Worm (Caenorhabditis elegans) whole organism, L2 larva: ENCODE data around the gene dhs-29.

ENCODE experiments used
- C34F6.9 ChIP-seq: fragments of 150-350 bp; optimal IDR thresholded peaks from 2 replicates; lab custom pipeline; 2014; ENCODE audit warnings: missing biosample characterization, missing genetic modification characterization
- Y55F3AM.14 ChIP-seq: fragments of 200-800 bp; sonication (Bioruptor generic); optimal IDR thresholded peaks from 2 replicates; lab custom pipeline; 2018; ENCODE audit warnings: mild to moderate bottlenecking, missing genetic modification characterization, missing compliant biosample characterization
- ZK546.5 ChIP-seq: sonication (generic microtip); optimal IDR thresholded peaks from 2 replicates; lab custom pipeline; 2017; ENCODE audit warnings: missing biosample characterization, missing genetic modification characterization
- alr-1 ChIP-seq: fragments of 150-350 bp; optimal IDR thresholded peaks from 2 replicates; lab custom pipeline; 2014; ENCODE audit warnings: missing biosample characterization, missing genetic modification characterization
- blmp-1 ChIP-seq: sonication (generic microtip); optimal IDR thresholded peaks from 2 replicates; lab custom pipeline; 2017; ENCODE audit warnings: missing genetic modification characterization, mild to moderate bottlenecking, missing compliant biosample characterization, antibody characterized with exemption, moderate library complexity; ENCODE audit not compliant: insufficient read depth
- ceh-16 ChIP-seq: fragments of 150-350 bp; optimal IDR thresholded peaks from 2 replicates; lab custom pipeline; 2014; ENCODE audit warnings: missing biosample characterization, missing genetic modification characterization
- dmd-4 ChIP-seq: sonication (generic microtip); optimal IDR thresholded peaks from 2 replicates; lab custom pipeline; 2017; ENCODE audit warnings: missing biosample characterization, missing genetic modification characterization
- elt-1 ChIP-seq: fragments of 150-350 bp; optimal IDR thresholded peaks from 2 replicates; lab custom pipeline; 2014; ENCODE audit warnings: missing biosample characterization, missing genetic modification characterization
- elt-3 ChIP-seq: sonication (generic microtip); optimal IDR thresholded peaks from 2 replicates; lab custom pipeline; 2017; ENCODE audit warnings: missing biosample characterization, missing genetic modification characterization
- fos-1 ChIP-seq: fragments of 150-350 bp; optimal IDR thresholded peaks from 2 replicates; lab custom pipeline; 2014; ENCODE audit warnings: missing biosample characterization, missing genetic modification characterization
- gmeb-1 ChIP-seq: fragments of 150-350 bp; optimal IDR thresholded peaks from 2 replicates; lab custom pipeline; 2014; ENCODE audit warnings: missing biosample characterization, missing genetic modification characterization
- lin-11 ChIP-seq: fragments of 150-350 bp; sonication (generic microtip); optimal IDR thresholded peaks from 2 replicates; lab custom pipeline; 2014; ENCODE audit warnings: missing biosample characterization, missing genetic modification characterization, inconsistent platforms, mixed read lengths
- lin-39 ChIP-seq: fragments of 150-350 bp; optimal IDR thresholded peaks from 2 replicates; lab custom pipeline; 2014; ENCODE audit warnings: missing biosample characterization, missing genetic modification reagents, missing genetic modification characterization
- mbf-1 ChIP-seq: sonication (generic microtip); optimal IDR thresholded peaks from 2 replicates; lab custom pipeline; 2017; ENCODE audit warnings: missing biosample characterization, missing genetic modification characterization
- mdl-1 ChIP-seq, 2 experiments: fragments of 150-350 bp in 1 of 2; sonication (generic microtip) in 1 of 2; optimal IDR thresholded peaks; 2 replicates each; lab custom pipeline; 2017; ENCODE audit warnings: missing biosample characterization in 2 of 2, missing genetic modification characterization in 2 of 2
- nhr-12 ChIP-seq: fragments of 150-350 bp; optimal IDR thresholded peaks from 2 replicates; lab custom pipeline; 2014; ENCODE audit warnings: missing biosample characterization, missing genetic modification characterization
- nhr-23 ChIP-seq: fragments of 150-350 bp; optimal IDR thresholded peaks from 2 replicates; lab custom pipeline; 2014; ENCODE audit warnings: missing biosample characterization, missing genetic modification reagents, missing genetic modification characterization
- nhr-237 ChIP-seq: fragments of 150-350 bp; optimal IDR thresholded peaks from 2 replicates; lab custom pipeline; 2014; ENCODE audit warnings: missing biosample characterization, missing genetic modification characterization
- nhr-25 ChIP-seq: fragments of 150-350 bp; sonication (generic microtip); optimal IDR thresholded peaks from 3 replicates; lab custom pipeline; 2014; ENCODE audit warnings: missing biosample characterization, missing genetic modification characterization
- nhr-77 ChIP-seq: fragments of 150-350 bp; optimal IDR thresholded peaks from 2 replicates; lab custom pipeline; 2014; ENCODE audit warnings: missing biosample characterization, missing genetic modification characterization
- sma-3 ChIP-seq: sonication (generic microtip); optimal IDR thresholded peaks from 2 replicates; lab custom pipeline; 2016; ENCODE audit warnings: missing genetic modification reagents, missing genetic modification characterization, missing compliant biosample characterization
- sma-9 ChIP-seq, 2 experiments: fragments of 150-350 bp in 1 of 2; sonication (generic microtip) in 1 of 2; optimal IDR thresholded peaks; 2 replicates each; lab custom pipeline; 2014 to 2016; ENCODE audit warnings: missing genetic modification characterization in 2 of 2, mild to moderate bottlenecking in 1 of 2, missing biosample characterization in 1 of 2, missing compliant biosample characterization in 1 of 2, missing genetic modification reagents in 1 of 2, moderate library complexity in 1 of 2
- snpc-4 ChIP-seq: fragments of 150-350 bp; optimal IDR thresholded peaks from 2 replicates; lab custom pipeline; 2014; ENCODE audit warnings: missing biosample characterization, missing genetic modification characterization
- unc-55 ChIP-seq: fragments of 150-350 bp; sonication (generic microtip); optimal IDR thresholded peaks from 3 replicates; lab custom pipeline; 2014; ENCODE audit warnings: missing biosample characterization, missing genetic modification reagents, missing genetic modification characterization
- unc-62 ChIP-seq: fragments of 150-350 bp; optimal IDR thresholded peaks from 2 replicates; lab custom pipeline; 2014; ENCODE audit warnings: missing biosample characterization, missing genetic modification reagents, missing genetic modification characterization
- ztf-1 ChIP-seq: fragments of 200-800 bp; sonication (Bioruptor generic); conservative IDR thresholded peaks from 2 replicates; pipeline ENCODE4 v1.3.6; 2022; ENCODE audit warnings: missing genetic modification characterization, missing compliant biosample characterization

The dhs-29 gene

DNA sequence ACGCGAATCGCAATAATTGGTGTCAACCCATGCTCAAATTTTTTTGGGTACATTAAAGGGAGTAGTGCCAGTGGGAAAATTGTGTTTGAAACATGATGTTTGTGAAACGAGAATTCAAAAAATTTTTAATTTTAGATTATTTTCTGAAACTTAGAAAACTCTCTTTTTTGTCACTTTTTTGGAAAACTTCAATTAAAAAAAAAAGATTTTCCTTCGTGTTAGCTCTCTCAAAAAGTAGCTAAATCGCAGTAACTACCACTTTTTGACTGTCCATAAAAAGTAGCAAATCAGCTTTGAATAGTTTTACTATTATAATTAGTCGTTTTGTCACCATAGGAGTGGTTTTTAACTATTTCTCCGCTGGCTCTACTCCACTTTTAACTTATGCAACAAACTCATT is 24.3 kb downstream of the dhs-29 start:
- TF ChIP-seq nhr-12 (tag; lab: Kevin White, UChicago) (no peak), fos-1 (tag; lab: Kevin White, UChicago) (no peak), ZK546.5 (tag; lab: Kevin White, UChicago) (no peak), lin-11 (tag; lab: Kevin White, UChicago) (no peak), alr-1 (tag; lab: Kevin White, UChicago) (no peak), nhr-77 (tag; lab: Kevin White, UChicago) (no peak), lin-39 (no peak)

DNA sequence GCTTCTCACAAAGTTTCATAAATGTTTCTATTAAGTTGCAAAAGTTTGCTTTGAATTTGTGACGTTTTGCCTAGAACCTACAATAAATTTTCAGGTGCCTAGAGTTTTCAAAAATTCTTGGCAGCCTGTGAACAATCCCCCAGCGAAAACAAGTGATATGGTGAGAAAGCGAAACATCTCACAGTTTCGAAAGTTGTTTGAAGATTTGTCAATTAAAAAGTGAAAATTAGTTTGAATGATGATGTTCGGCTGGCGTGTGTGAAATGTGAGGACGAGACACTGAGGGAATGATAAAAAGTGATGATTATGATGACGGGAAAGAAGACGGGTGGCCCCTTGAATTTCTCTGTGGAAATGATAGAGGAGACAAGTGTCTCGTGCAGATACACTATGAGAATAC is 25.9 kb downstream of the dhs-29 start:
- TF ChIP-seq blmp-1 (tag; lab: Kevin White, UChicago) (peak; percentile 10), lin-11 (tag; lab: Kevin White, UChicago) (no peak)

ce11 chrX:7636037-7636436 is 28.7 kb downstream of the dhs-29 start:
- TF ChIP-seq ztf-1 (GFP tag; lab: Robert Waterston, UW) (no peak), dmd-4 (tag; lab: Kevin White, UChicago) (no peak), nhr-12 (tag; lab: Kevin White, UChicago) (no peak), unc-62 (no peak), nhr-23 (no peak), snpc-4 (tag; lab: Kevin White, UChicago) (no peak), elt-1 (no peak), mbf-1 (tag; lab: Kevin White, UChicago) (no peak), gmeb-1 (tag; lab: Kevin White, UChicago) (no peak), sma-3 (GFP tag; lab: Kevin White, UChicago) (no peak), mdl-1 (tag; optimal IDR thresholded peaks at IDR 0.05; lab: Kevin White, UChicago) (no peak), unc-55 (no peak), Y55F3AM.14 (GFP tag; lab: Kevin White, UChicago) (no peak), nhr-25 (tag; lab: Kevin White, UChicago) (no peak), sma-9 (GFP tag; optimal IDR thresholded peaks at IDR 0.05; lab: Kevin White, UChicago) (no peak), sma-9 (tag; optimal IDR thresholded peaks at IDR 0.05; lab: Kevin White, UChicago) (no peak), elt-3 (tag; lab: Kevin White, UChicago) (no peak)

DNA sequence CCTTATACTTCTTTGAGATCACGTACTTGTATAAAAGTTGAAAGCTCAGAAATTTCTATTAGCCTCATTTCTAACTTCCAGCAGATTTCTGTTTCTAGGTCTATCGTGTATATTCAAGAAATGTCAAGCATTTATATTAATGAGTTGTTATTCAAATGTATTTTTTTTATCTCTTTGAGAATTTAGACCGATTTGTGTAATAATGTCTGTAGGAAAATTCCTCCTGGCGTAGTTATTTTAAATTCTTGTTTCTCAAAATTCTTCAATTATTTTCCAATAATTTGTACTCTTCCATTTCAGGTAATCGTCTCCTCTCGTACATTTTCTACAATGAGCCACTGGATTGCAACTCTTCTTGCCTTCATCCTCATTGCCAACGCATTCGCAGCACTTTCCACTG is 37.4 kb downstream of the dhs-29 start, which contains the start of gene nlp-61:
nlp-61 (plus strand) TSS at position 301 of the 400 bp plus-strand sequence.
- TF ChIP-seq C34F6.9 (tag; lab: Kevin White, UChicago) (no peak), nhr-12 (tag; lab: Kevin White, UChicago) (no peak)

ce11 chrX:7614466-7614865 is 50.3 kb downstream of the dhs-29 start:
- TF ChIP-seq unc-62 = no peak
- TF ChIP-seq unc-55 = no peak
- no peak for TF ChIP-seq mbf-1 (tag; lab: Kevin White, UChicago)
- no peak for TF ChIP-seq elt-3 (tag; lab: Kevin White, UChicago)
- no peak for TF ChIP-seq ZK546.5 (tag; lab: Kevin White, UChicago)
- no peak for TF ChIP-seq nhr-237 (tag; lab: Kevin White, UChicago)
- TF ChIP-seq ceh-16 (tag; lab: Kevin White, UChicago) = no peak
